Fruit fly (Drosophila melanogaster): ENCODE results near the gene CG3309.

Gene CG3309

dm6 chrX:5299957-5300356 lies 29.2 kb downstream of the CG3309 start (continued):
- TF ChIP-seq CG10631 (GFP tag; optimal IDR thresholded peaks at IDR 0.05) (peak; percentile 19), pdm3 (GFP tag; optimal IDR thresholded peaks at IDR 0.05) (no peak)

- TF ChIP-seq CG6163 (GFP tag; IDR thresholded peaks at IDR 0.05) (no peak), dac (GFP tag; optimal IDR thresholded peaks at IDR 0.05) (no peak), Eip93F (GFP tag; optimal IDR thresholded peaks at IDR 0.05) (no peak), fd85E (GFP tag; optimal IDR thresholded peaks at IDR 0.05) (no peak), Smox (GFP tag; optimal IDR thresholded peaks at IDR 0.05) (no peak), acj6 (GFP tag; optimal IDR thresholded peaks at IDR 0.05) (no peak), CG8319 (GFP tag; optimal IDR thresholded peaks at IDR 0.05) (no peak), CG8119 (GFP tag; IDR thresholded peaks at IDR 0.05) (no peak), esn (GFP tag; optimal IDR thresholded peaks at IDR 0.05) (no peak)
These were observed 33.4 kb downstream of the CG3309 start, which contains the start of gene CG42749 for dm6 chrX:5295766-5296165. CG42749 (plus strand) TSS chrX:5296066.

DNA sequence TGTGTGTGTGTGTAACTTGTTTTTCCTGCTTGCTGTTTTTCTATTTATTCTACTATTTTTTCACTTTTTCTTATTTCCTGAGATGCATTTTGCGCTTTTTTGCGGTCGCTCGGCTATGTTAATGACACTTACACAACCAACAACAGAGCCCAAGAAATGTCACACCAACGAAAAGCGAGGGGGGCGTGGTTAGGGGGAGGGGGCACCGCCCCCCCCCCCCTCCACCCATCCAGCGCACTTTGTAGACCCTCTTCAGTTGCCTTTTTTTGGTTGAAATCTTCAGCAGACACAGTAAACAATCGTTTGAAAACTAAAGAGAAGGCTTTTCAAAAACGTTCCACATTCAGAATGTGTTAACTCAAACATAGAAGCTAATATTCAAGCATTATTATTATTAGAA lies 36.0 kb downstream of the CG3309 start:
- no peak for TF ChIP-seq esn (GFP tag; optimal IDR thresholded peaks at IDR 0.05)
- no peak for TF ChIP-seq CG6163 (GFP tag; IDR thresholded peaks at IDR 0.05)
- TF ChIP-seq CG11294 (GFP tag; IDR thresholded peaks at IDR 0.05) = no peak
- TF ChIP-seq CG6854 (GFP tag; optimal IDR thresholded peaks at IDR 0.05) = no peak
- TF ChIP-seq CG15336 (GFP tag; IDR thresholded peaks at IDR 0.05) = no peak
- no peak for TF ChIP-seq salr (GFP tag; optimal IDR thresholded peaks at IDR 0.05)
- TF ChIP-seq Hr4 (GFP tag; optimal IDR thresholded peaks at IDR 0.05) = no peak

DNA sequence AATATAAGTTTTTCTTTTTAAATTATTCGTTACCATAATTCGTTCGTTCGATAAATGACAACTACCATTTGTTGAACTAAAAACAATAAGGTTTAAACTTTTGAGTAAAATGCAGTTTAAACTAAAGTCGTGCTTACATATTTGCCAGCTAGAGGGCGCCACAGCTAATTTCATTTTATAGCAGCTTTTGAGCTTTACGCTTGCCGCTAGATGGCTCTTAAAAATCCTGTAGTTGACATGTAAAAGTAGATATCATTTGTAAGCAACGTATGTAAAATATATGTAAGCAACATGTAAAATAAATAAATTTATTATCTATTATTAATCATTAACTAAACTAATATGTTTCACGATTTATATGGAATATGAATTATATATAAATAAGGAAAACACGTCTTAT lies 39.5 kb downstream of the CG3309 start:
- TF ChIP-seq vri (GFP tag; optimal IDR thresholded peaks at IDR 0.05) (no peak), Hr39 (GFP tag; optimal IDR thresholded peaks at IDR 0.05) (peak; percentile 8), Hr38 (GFP tag; optimal IDR thresholded peaks at IDR 0.05) (no peak), CG11294 (GFP tag; IDR thresholded peaks at IDR 0.05) (no peak), cyc (GFP tag; optimal IDR thresholded peaks at IDR 0.05) (peak; percentile 9)

DNA sequence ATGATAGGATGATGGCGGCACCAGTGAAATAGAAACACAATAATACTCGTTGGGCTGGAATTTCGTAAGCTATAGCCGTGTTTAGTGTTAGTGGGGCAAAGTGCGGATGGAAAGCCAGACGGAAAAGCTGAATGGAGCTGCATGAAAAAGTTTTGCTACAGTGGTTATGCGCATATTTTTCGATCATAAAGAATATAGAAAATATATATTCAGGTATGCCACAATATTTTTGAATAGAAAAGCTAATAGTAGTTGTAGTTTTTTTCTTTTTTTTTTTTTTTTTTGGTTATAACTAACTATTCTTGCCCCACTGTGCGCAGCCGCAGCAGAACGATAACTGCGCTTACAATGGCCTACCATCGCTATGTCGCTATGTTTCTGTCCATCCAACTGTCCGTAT lies 42.6 kb downstream of the CG3309 start:
- TF ChIP-seq Lpt (GFP tag; optimal IDR thresholded peaks at IDR 0.05) (no peak), Hr4 (GFP tag; optimal IDR thresholded peaks at IDR 0.05) (no peak), Hr38 (GFP tag; optimal IDR thresholded peaks at IDR 0.05) (no peak), CG31627 (GFP tag; optimal IDR thresholded peaks at IDR 0.05) (no peak), Blimp-1 (GFP tag; optimal IDR thresholded peaks at IDR 0.05) (no peak), Sox14 (GFP tag; optimal IDR thresholded peaks at IDR 0.05) (no peak), CG8319 (GFP tag; optimal IDR thresholded peaks at IDR 0.05) (no peak), CG16779 (tag; optimal IDR thresholded peaks at IDR 0.05) (no peak), Gug (GFP tag; IDR thresholded peaks at IDR 0.05) (no peak), CG3919 (GFP tag; optimal IDR thresholded peaks at IDR 0.05) (no peak), CG8632 (GFP tag; optimal IDR thresholded peaks at IDR 0.05) (no peak), CG1621 (tag; optimal IDR thresholded peaks at IDR 0.05) (no peak), CG3032 (tag; optimal IDR thresholded peaks at IDR 0.05) (no peak), Hr39 (GFP tag; optimal IDR thresholded peaks at IDR 0.05) (no peak)

DNA sequence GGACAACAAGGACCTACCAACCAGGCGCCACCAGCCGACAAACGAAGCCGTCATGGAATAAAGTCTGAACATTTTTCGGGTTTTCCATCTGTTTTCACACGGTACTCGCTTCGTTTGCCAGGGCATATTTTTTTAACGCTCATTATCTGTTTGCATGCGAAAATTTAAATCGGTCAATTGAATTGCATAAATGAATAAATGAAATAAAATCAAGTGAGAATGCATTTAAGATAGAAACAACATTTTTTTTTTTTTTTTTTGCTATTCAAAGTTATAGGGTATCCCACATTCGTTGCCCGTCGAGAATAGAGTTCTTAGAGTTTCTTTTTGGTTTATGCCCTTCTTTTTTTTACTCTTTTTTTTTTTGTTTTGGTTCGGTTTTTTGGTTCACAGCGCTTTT lies 43.3 kb downstream of the CG3309 start:
- TF ChIP-seq svp (GFP tag) (peak; percentile 36), pdm3 (GFP tag; optimal IDR thresholded peaks at IDR 0.05) (no peak)

Measured in whole organism, prepupa.